Worm (Caenorhabditis elegans) whole organism, L1 larva: ENCODE results near the gene nas-23.

ENCODE experiments used
- aly-2 ChIP-seq: fragments of 150-350 bp; optimal IDR thresholded peaks from 2 replicates; lab custom pipeline; 2014; ENCODE audit warnings: missing biosample characterization, missing genetic modification characterization
- blmp-1 ChIP-seq: fragments of 150-350 bp; optimal IDR thresholded peaks from 2 replicates; lab custom pipeline; 2014; ENCODE audit warnings: missing biosample characterization, missing genetic modification characterization
- ceh-63 ChIP-seq: fragments of 200-800 bp; sonication (Bioruptor generic); optimal IDR thresholded peaks from 2 replicates; lab custom pipeline; 2018; ENCODE audit warnings: mild to moderate bottlenecking, missing genetic modification characterization, missing compliant biosample characterization
- ceh-8 ChIP-seq: fragments of 200-800 bp; sonication (Bioruptor generic); optimal IDR thresholded peaks from 2 replicates; lab custom pipeline; 2018; ENCODE audit warnings: mild to moderate bottlenecking, missing genetic modification characterization, moderate library complexity, missing compliant biosample characterization
- ceh-88 ChIP-seq: fragments of 200-800 bp; sonication (Bioruptor generic); IDR thresholded peaks from 2 replicates; pipeline ENCODE4 v1.3.6; 2022; ENCODE audit warnings: missing genetic modification characterization, missing compliant biosample characterization
- dpl-1 ChIP-seq, 3 experiments: fragments of 150-350 bp in 2 of 3; sonication (generic microtip) in 1 of 3; optimal IDR thresholded peaks; 2 replicates each; lab custom pipeline; 2014 to 2017; ENCODE audit warnings: missing biosample characterization in 3 of 3, missing genetic modification characterization in 3 of 3, missing genetic modification reagents in 3 of 3
- dsc-1 ChIP-seq: sonication (generic microtip); optimal IDR thresholded peaks from 2 replicates; lab custom pipeline; 2016; ENCODE audit warnings: mild to moderate bottlenecking, missing genetic modification characterization, missing compliant biosample characterization
- efl-1 ChIP-seq, 4 experiments: fragments of 150-350 bp; optimal IDR thresholded peaks in 3 of 4; peaks in 1 of 4; 1 replicate in 1 of 4; 2 replicates in 3 of 4; lab custom pipeline; 2014; ENCODE audit warnings: missing biosample characterization in 2 of 4, missing genetic modification characterization in 2 of 4, missing genetic modification reagents in 2 of 4
- elt-3 ChIP-seq, 6 experiments: fragments of 150-350 bp in 1 of 6; sonication (generic microtip); optimal IDR thresholded peaks; 2 replicates each; lab custom pipeline; 2017 to 2018; ENCODE audit warnings: missing biosample characterization in 6 of 6, missing genetic modification characterization in 6 of 6, inconsistent platforms in 1 of 6
- ets-5 ChIP-seq: fragments of 200-800 bp; sonication (Bioruptor generic); IDR thresholded peaks from 2 replicates; pipeline ENCODE4 v1.3.6; 2022; ENCODE audit warnings: missing genetic modification characterization, missing compliant biosample characterization
- fkh-8 ChIP-seq: sonication (generic microtip); optimal IDR thresholded peaks from 2 replicates; lab custom pipeline; 2016; ENCODE audit warnings: mild to moderate bottlenecking, missing genetic modification characterization, missing compliant biosample characterization
- hpl-2 ChIP-seq: fragments of 150-350 bp; optimal IDR thresholded peaks from 2 replicates; lab custom pipeline; 2014; ENCODE audit warnings: missing biosample characterization, missing genetic modification reagents, missing genetic modification characterization
- isw-1 ChIP-seq: fragments of 200-800 bp; sonication (Bioruptor generic); IDR thresholded peaks from 2 replicates; pipeline ENCODE4 v1.3.6; 2022; ENCODE audit warnings: missing genetic modification characterization, missing compliant biosample characterization
- lin-35 ChIP-seq, 2 experiments: fragments of 150-350 bp; optimal IDR thresholded peaks; 2 replicates each; lab custom pipeline; 2014; ENCODE audit warnings: missing biosample characterization in 2 of 2, missing genetic modification characterization in 2 of 2, missing genetic modification reagents in 2 of 2
- mab-9 ChIP-seq: fragments of 200-800 bp; sonication (Bioruptor generic); IDR thresholded peaks from 2 replicates; pipeline ENCODE4 v1.3.6; 2022; ENCODE audit warnings: missing genetic modification reagents, missing genetic modification characterization, missing compliant biosample characterization
- nhr-20 ChIP-seq: sonication (generic microtip); optimal IDR thresholded peaks from 2 replicates; lab custom pipeline; 2016; ENCODE audit warnings: mild to moderate bottlenecking, missing genetic modification characterization, missing compliant biosample characterization
- nhr-71 ChIP-seq: sonication (generic microtip); optimal IDR thresholded peaks from 2 replicates; lab custom pipeline; 2016; ENCODE audit warnings: mild to moderate bottlenecking, missing genetic modification characterization, moderate library complexity, missing compliant biosample characterization
- nhr-84 ChIP-seq: sonication (generic microtip); optimal IDR thresholded peaks from 2 replicates; lab custom pipeline; 2017; ENCODE audit warnings: missing biosample characterization, missing genetic modification characterization
- snpc-4 ChIP-seq: fragments of 150-350 bp; optimal IDR thresholded peaks from 2 replicates; lab custom pipeline; 2014; ENCODE audit warnings: missing biosample characterization, missing genetic modification characterization
- sox-4 ChIP-seq: sonication (generic microtip); optimal IDR thresholded peaks from 2 replicates; lab custom pipeline; 2016; ENCODE audit warnings: missing genetic modification characterization, missing compliant biosample characterization
- sptf-1 ChIP-seq: fragments of 150-350 bp; optimal IDR thresholded peaks from 2 replicates; lab custom pipeline; 2014; ENCODE audit warnings: missing biosample characterization, missing genetic modification characterization
- sup-37 ChIP-seq: fragments of 200-800 bp; sonication (Bioruptor generic); optimal IDR thresholded peaks from 2 replicates; lab custom pipeline; 2018; ENCODE audit warnings: mild to moderate bottlenecking, missing genetic modification characterization, missing compliant biosample characterization
- tlp-1 ChIP-seq: fragments of 150-350 bp; optimal IDR thresholded peaks from 2 replicates; lab custom pipeline; 2014; ENCODE audit warnings: missing biosample characterization, missing genetic modification characterization
- unc-130 ChIP-seq: fragments of 150-350 bp; optimal IDR thresholded peaks from 2 replicates; lab custom pipeline; 2017; ENCODE audit warnings: missing biosample characterization, missing genetic modification characterization, inconsistent platforms
- zip-4 ChIP-seq: fragments of 200-800 bp; sonication (Bioruptor generic); optimal IDR thresholded peaks from 2 replicates; lab custom pipeline; 2018; ENCODE audit warnings: mild to moderate bottlenecking, missing genetic modification characterization, moderate library complexity, missing compliant biosample characterization

Gene nas-23

ce11 chrII:7457210-7457609 lies 36.3 kb downstream of the nas-23 start, which contains the start of gene D1022.4 (continued):
- TF ChIP-seq nhr-20 (peak; percentile 33), snpc-4 (tag; lab: Kevin White, UChicago) (no peak), isw-1 (no peak), hpl-2 (GFP tag; lab: Kevin White, UChicago) (no peak), elt-3 (tag; optimal IDR thresholded peaks at IDR 0.05; lab: Kevin White, UChicago) (peak in 2 of 6 experiments; percentile 10 to 13), nhr-84 (tag; lab: Kevin White, UChicago) (no peak), efl-1 (optimal IDR thresholded peaks at IDR 0.05; lab: Kevin White, UChicago) (no peak), efl-1 (GFP tag; optimal IDR thresholded peaks at IDR 0.05 in 1 of 2; lab: Kevin White, UChicago) (peak in 1 of 2 experiments; percentile 3), dsc-1 (tag; lab: Kevin White, UChicago) (no peak), blmp-1 (peak; percentile 78), ceh-88 (GFP tag; lab: Robert Waterston, UW) (no peak), ceh-8 (no peak), aly-2 (tag; lab: Kevin White, UChicago) (no peak), ets-5 (GFP tag; lab: Robert Waterston, UW) (no peak), sup-37 (GFP tag; lab: Kevin White, UChicago) (no peak), zip-4 (GFP tag; lab: Kevin White, UChicago) (no peak), fkh-8 (tag; lab: Kevin White, UChicago) (no peak), lin-35 (GFP tag; optimal IDR thresholded peaks at IDR 0.05; lab: Kevin White, UChicago) (peak in 1 of 2 experiments; percentile 49)

- TF ChIP-seq sptf-1 (no peak), nhr-71 (tag; lab: Kevin White, UChicago) (no peak), tlp-1 (tag; lab: Kevin White, UChicago) (no peak), mab-9 (GFP tag; lab: Robert Waterston, UW) (no peak), ceh-63 (GFP tag; lab: Kevin White, UChicago) (no peak), unc-130 (tag; lab: Kevin White, UChicago) (no peak), dpl-1 (GFP tag; optimal IDR thresholded peaks at IDR 0.05; lab: Kevin White, UChicago) (no peak), sox-4 (tag; lab: Kevin White, UChicago) (no peak)
- TF ChIP-seq, all 84 proteins: peak for 0
Measured at ce11 chrII:7456184-7456583, 37.3 kb downstream of the nas-23 start, which contains the start of gene D1022.3. D1022.3 (minus strand) TSS chrII:7456284.
